Worm (Caenorhabditis elegans) whole organism, early embryonic: Measurements from ENCODE around the gene repo-1.

Experiments used
- B0310.2 ChIP-seq: sonication (generic microtip); optimal IDR thresholded peaks from 2 replicates; lab custom pipeline; 2016; ENCODE audit warnings: mild to moderate bottlenecking, missing genetic modification characterization, missing compliant biosample characterization
- F13C5.2 ChIP-seq: sonication (generic microtip); optimal IDR thresholded peaks from 2 replicates; lab custom pipeline; 2017; ENCODE audit warnings: mild to moderate bottlenecking, missing genetic modification characterization, inconsistent platforms, missing compliant biosample characterization
- aly-1 ChIP-seq: sonication (generic microtip); optimal IDR thresholded peaks from 2 replicates; lab custom pipeline; 2016; ENCODE audit warnings: missing genetic modification characterization, missing compliant biosample characterization
- ama-1 ChIP-seq: fragments of 150-350 bp; optimal IDR thresholded peaks from 2 replicates; lab custom pipeline; 2014
- ceh-13 ChIP-seq: fragments of 200-800 bp; sonication (Bioruptor generic); optimal IDR thresholded peaks from 2 replicates; lab custom pipeline; 2018; ENCODE audit warnings: mild to moderate bottlenecking, missing genetic modification characterization, missing compliant biosample characterization
- ceh-36 ChIP-seq: sonication (generic microtip); optimal IDR thresholded peaks from 2 replicates; lab custom pipeline; 2016; ENCODE audit warnings: missing genetic modification characterization, inconsistent platforms, missing compliant biosample characterization
- ets-7 ChIP-seq: sonication (generic microtip); optimal IDR thresholded peaks from 2 replicates; lab custom pipeline; 2016; ENCODE audit warnings: missing genotype, missing genetic modification characterization, missing compliant biosample characterization
- flt-1 ChIP-seq: fragments of 200-800 bp; sonication (Bioruptor generic); IDR thresholded peaks from 2 replicates; pipeline ENCODE4 v1.3.6; 2022; ENCODE audit warnings: missing genetic modification characterization, missing compliant biosample characterization
- hmbx-1 ChIP-seq: sonication (generic microtip); optimal IDR thresholded peaks from 2 replicates; lab custom pipeline; 2016; ENCODE audit warnings: mild to moderate bottlenecking, missing genetic modification characterization, missing compliant biosample characterization
- hmg-4 ChIP-seq: fragments of 200-800 bp; sonication (Bioruptor generic); optimal IDR thresholded peaks from 2 replicates; lab custom pipeline; 2018; ENCODE audit warnings: mild to moderate bottlenecking, missing genetic modification characterization, missing compliant biosample characterization
- hnd-1 ChIP-seq: sonication (generic microtip); optimal IDR thresholded peaks from 2 replicates; lab custom pipeline; 2016; ENCODE audit warnings: missing genetic modification characterization, missing compliant biosample characterization
- pes-1 ChIP-seq: fragments of 200-800 bp; sonication (Bioruptor generic); IDR thresholded peaks from 2 replicates; pipeline ENCODE4 v1.3.6; 2022; ENCODE audit warnings: missing genetic modification reagents, missing genetic modification characterization, missing compliant biosample characterization
- scrt-1 ChIP-seq: fragments of 200-800 bp; sonication (Bioruptor generic); IDR thresholded peaks from 2 replicates; pipeline ENCODE4 v1.3.6; 2022; ENCODE audit warnings: missing genetic modification characterization, missing compliant biosample characterization
- sea-1 ChIP-seq: fragments of 200-800 bp; sonication (Bioruptor generic); conservative IDR thresholded peaks from 2 replicates; pipeline ENCODE4 v1.3.6; 2022; ENCODE audit warnings: missing genetic modification characterization, missing compliant biosample characterization
- tbx-11 ChIP-seq: fragments of 200-800 bp; sonication (Bioruptor generic); IDR thresholded peaks from 2 replicates; pipeline ENCODE4 v1.3.6; 2022; ENCODE audit warnings: missing genetic modification characterization, missing compliant biosample characterization
- tbx-37 ChIP-seq: fragments of 200-800 bp; sonication (Bioruptor generic); conservative IDR thresholded peaks from 2 replicates; pipeline ENCODE4 v1.3.6; 2022; ENCODE audit warnings: missing genetic modification reagents, missing genetic modification characterization, missing compliant biosample characterization
- tra-4 ChIP-seq: sonication (generic microtip); optimal IDR thresholded peaks from 2 replicates; lab custom pipeline; 2017; ENCODE audit warnings: missing genetic modification characterization, missing compliant biosample characterization

Gene repo-1

ce11 chrIV:12068590-12068989 is 15.7 kb upstream of the repo-1 start, which contains the start of gene bath-37:
Gene bath-37, plus strand, starts transcription at chrIV:12068890.
- TF ChIP-seq ceh-36 (tag; lab: Kevin White, UChicago) (no peak), ceh-13 (no peak), hmg-4 (GFP tag; lab: Kevin White, UChicago) (no peak), F13C5.2 (tag; lab: Kevin White, UChicago) (no peak), pes-1 (GFP tag; lab: Robert Waterston, UW) (no peak), B0310.2 (no peak), hnd-1 (tag; lab: Kevin White, UChicago) (no peak), ama-1 (lab: Kevin White, UChicago) (no peak), tra-4 (tag; lab: Kevin White, UChicago) (no peak), sea-1 (no peak), flt-1 (GFP tag; lab: Robert Waterston, UW) (no peak), tbx-37 (GFP tag; lab: Robert Waterston, UW) (no peak), scrt-1 (no peak), ets-7 (tag; lab: Kevin White, UChicago) (no peak), tbx-11 (GFP tag; lab: Robert Waterston, UW) (no peak), aly-1 (no peak), hmbx-1 (tag; lab: Kevin White, UChicago) (no peak)

- no peak for TF ChIP-seq flt-1 (GFP tag; lab: Robert Waterston, UW)
- TF ChIP-seq pes-1 (GFP tag; lab: Robert Waterston, UW) = no peak
- no peak for TF ChIP-seq hmbx-1 (tag; lab: Kevin White, UChicago)
- TF ChIP-seq B0310.2 = no peak
- no peak for TF ChIP-seq aly-1
- TF ChIP-seq tra-4 (tag; lab: Kevin White, UChicago) = no peak
- no peak for TF ChIP-seq ceh-13
- no peak for TF ChIP-seq ets-7 (tag; lab: Kevin White, UChicago)
- no peak for TF ChIP-seq F13C5.2 (tag; lab: Kevin White, UChicago)
- no peak for TF ChIP-seq tbx-11 (GFP tag; lab: Robert Waterston, UW)
- no peak for TF ChIP-seq ceh-36 (tag; lab: Kevin White, UChicago)
- no peak for TF ChIP-seq tbx-37 (GFP tag; lab: Robert Waterston, UW)
- no peak for TF ChIP-seq hmg-4 (GFP tag; lab: Kevin White, UChicago)
- TF ChIP-seq hnd-1 (tag; lab: Kevin White, UChicago) = no peak
- no peak for TF ChIP-seq scrt-1
- no peak for TF ChIP-seq sea-1
- no peak for TF ChIP-seq ama-1 (lab: Kevin White, UChicago)
These were observed 8.8 kb upstream of the repo-1 start, which contains the start of gene K08E4.7 for ce11 chrIV:12075497-12075896. Gene K08E4.7, plus strand, starts transcription at chrIV:12075797.

ce11 chrIV:12078112-12078812 is 6.0 kb upstream of the repo-1 start, which contains the start of gene tmed-1:
Gene tmed-1, minus strand, starts transcription at chrIV:12078162.
- TF ChIP-seq aly-1 (no peak), scrt-1 (no peak), flt-1 (GFP tag; lab: Robert Waterston, UW) (no peak), ceh-36 (tag; lab: Kevin White, UChicago) (no peak), B0310.2 (no peak), hmbx-1 (tag; lab: Kevin White, UChicago) (no peak), pes-1 (GFP tag; lab: Robert Waterston, UW) (no peak), hnd-1 (tag; lab: Kevin White, UChicago) (no peak), ets-7 (tag; lab: Kevin White, UChicago) (no peak), sea-1 (no peak), F13C5.2 (tag; lab: Kevin White, UChicago) (no peak), tbx-37 (GFP tag; lab: Robert Waterston, UW) (no peak), tbx-11 (GFP tag; lab: Robert Waterston, UW) (no peak), hmg-4 (GFP tag; lab: Kevin White, UChicago) (no peak), ama-1 (lab: Kevin White, UChicago) (no peak), ceh-13 (no peak), tra-4 (tag; lab: Kevin White, UChicago) (no peak)

ce11 chrIV:12078907-12079523 is 5.3 kb upstream of the repo-1 start, which contains the start of gene lex-1:
Gene lex-1, plus strand, starts transcription at chrIV:12079473.
- TF ChIP-seq tbx-11 (GFP tag; lab: Robert Waterston, UW) = no peak
- no peak for TF ChIP-seq pes-1 (GFP tag; lab: Robert Waterston, UW)
- TF ChIP-seq scrt-1 = no peak
- no peak for TF ChIP-seq aly-1
- no peak for TF ChIP-seq sea-1
- no peak for TF ChIP-seq F13C5.2 (tag; lab: Kevin White, UChicago)

- TF ChIP-seq B0310.2 = no peak
- TF ChIP-seq hnd-1 (tag; lab: Kevin White, UChicago) = no peak
These were observed 3.5 kb upstream of the repo-1 start for ce11 chrIV:12080807-12081206.

ce11 chrIV:12084587-12084986 is 309 bp downstream of the repo-1 start:
- TF ChIP-seq tbx-37 (GFP tag; lab: Robert Waterston, UW) = no peak
- no peak for TF ChIP-seq hmbx-1 (tag; lab: Kevin White, UChicago)
- TF ChIP-seq ets-7 (tag; lab: Kevin White, UChicago) = no peak
- TF ChIP-seq B0310.2 = no peak
- TF ChIP-seq ama-1 (lab: Kevin White, UChicago) = peak; percentile 5
- TF ChIP-seq ceh-36 (tag; lab: Kevin White, UChicago) = no peak

ce11 chrIV:12085120-12085519 is 842 bp downstream of the repo-1 start, which contains the start of gene rbm-34:
Gene rbm-34, plus strand, starts transcription at chrIV:12085420.
- TF ChIP-seq sea-1 = no peak
- no peak for TF ChIP-seq ceh-36 (tag; lab: Kevin White, UChicago)
- no peak for TF ChIP-seq scrt-1
- TF ChIP-seq flt-1 (GFP tag; lab: Robert Waterston, UW) = no peak
- no peak for TF ChIP-seq B0310.2
- no peak for TF ChIP-seq aly-1
- no peak for TF ChIP-seq tbx-37 (GFP tag; lab: Robert Waterston, UW)
- no peak for TF ChIP-seq ama-1 (lab: Kevin White, UChicago)
- TF ChIP-seq hmbx-1 (tag; lab: Kevin White, UChicago) = no peak
- TF ChIP-seq tbx-11 (GFP tag; lab: Robert Waterston, UW) = no peak
- no peak for TF ChIP-seq hnd-1 (tag; lab: Kevin White, UChicago)
- no peak for TF ChIP-seq hmg-4 (GFP tag; lab: Kevin White, UChicago)
